Fruit fly (Drosophila melanogaster) whole organism, embryonic: Measurements from ENCODE around the gene in.

Experiments used
- Ada2b ChIP-seq: fragments of 200-800 bp; sonication (Bioruptor generic); IDR thresholded peaks from 2 replicates; pipeline ENCODE4 v1.3.6; 2022; ENCODE audit warnings: missing biosample characterization, missing genetic modification characterization
- B-H1 ChIP-seq: fragments of 200-800 bp; sonication (Bioruptor generic); IDR thresholded peaks from 3 replicates; pipeline ENCODE4 v1.3.6; 2022; ENCODE audit warnings: missing biosample characterization, missing genetic modification characterization
- Bgb ChIP-seq: fragments of 200-800 bp; sonication (Bioruptor generic); IDR thresholded peaks from 2 replicates; pipeline ENCODE4 v1.3.6; 2022; ENCODE audit warnings: missing biosample characterization, missing genetic modification characterization; ENCODE audit not compliant: partially characterized antibody
- BtbVII ChIP-seq: fragments of 200-800 bp; sonication (Bioruptor generic); optimal IDR thresholded peaks from 3 replicates; lab custom pipeline; 2017; ENCODE audit warnings: missing biosample characterization, mild to moderate bottlenecking, missing genetic modification characterization
- CG10543 ChIP-seq: fragments of 200-800 bp; sonication (Bioruptor generic); optimal IDR thresholded peaks from 3 replicates; lab custom pipeline; 2017; ENCODE audit warnings: missing biosample characterization, mild to moderate bottlenecking, missing genetic modification characterization, moderate library complexity
- CG10654 ChIP-seq: fragments of 200-800 bp; sonication (Bioruptor generic); optimal IDR thresholded peaks from 2 replicates; lab custom pipeline; 2016; ENCODE audit warnings: missing biosample characterization, missing genetic modification characterization
- CG12744 ChIP-seq: fragments of 200-800 bp; sonication (Bioruptor generic); optimal IDR thresholded peaks from 2 replicates; lab custom pipeline; 2016; ENCODE audit warnings: missing biosample characterization, missing genetic modification characterization
- CG13775 ChIP-seq: fragments of 200-800 bp; sonication (Bioruptor generic); optimal IDR thresholded peaks from 3 replicates; lab custom pipeline; 2017; ENCODE audit warnings: missing biosample characterization, mild to moderate bottlenecking, missing genetic modification characterization
- CG15011 ChIP-seq: fragments of 200-800 bp; sonication (Bioruptor generic); optimal IDR thresholded peaks from 3 replicates; lab custom pipeline; 2018; ENCODE audit warnings: missing biosample characterization, mild to moderate bottlenecking, missing genetic modification characterization
- CG1603 ChIP-seq: fragments of 200-800 bp; sonication (Bioruptor generic); optimal IDR thresholded peaks from 2 replicates; lab custom pipeline; 2019; ENCODE audit warnings: missing biosample characterization, mild to moderate bottlenecking, missing genetic modification characterization, moderate library complexity
- CG1647 ChIP-seq: fragments of 200-800 bp; sonication (Bioruptor generic); optimal IDR thresholded peaks from 3 replicates; lab custom pipeline; 2016; ENCODE audit warnings: missing biosample characterization, missing genetic modification characterization
- CG16863 ChIP-seq: fragments of 200-800 bp; sonication (Bioruptor generic); optimal IDR thresholded peaks from 3 replicates; lab custom pipeline; 2016; ENCODE audit warnings: missing biosample characterization, missing genetic modification characterization
- CG17568 ChIP-seq: fragments of 200-800 bp; sonication (Bioruptor generic); optimal IDR thresholded peaks from 2 replicates; lab custom pipeline; 2018; ENCODE audit warnings: missing biosample characterization, mild to moderate bottlenecking, missing genetic modification characterization, moderate library complexity
- CG1792 ChIP-seq: fragments of 200-800 bp; sonication (Bioruptor generic); optimal IDR thresholded peaks from 2 replicates; lab custom pipeline; 2016; ENCODE audit warnings: missing biosample characterization, missing genetic modification characterization
- CG2202 ChIP-seq: fragments of 200-800 bp; sonication (Bioruptor generic); optimal IDR thresholded peaks from 2 replicates; lab custom pipeline; 2018; ENCODE audit warnings: missing biosample characterization, mild to moderate bottlenecking, missing genetic modification characterization
- CG2875 ChIP-seq: fragments of 200-800 bp; sonication (Bioruptor generic); optimal IDR thresholded peaks from 2 replicates; lab custom pipeline; 2017; ENCODE audit warnings: missing biosample characterization, mild to moderate bottlenecking, missing genetic modification characterization, missing genetic modification reagents
- CG3065 ChIP-seq: fragments of 200-800 bp; sonication (Bioruptor generic); optimal IDR thresholded peaks from 2 replicates; lab custom pipeline; 2016; ENCODE audit warnings: missing biosample characterization, missing genetic modification characterization
- CG4282 ChIP-seq: fragments of 200-800 bp; sonication (Bioruptor generic); optimal IDR thresholded peaks from 2 replicates; lab custom pipeline; 2016; ENCODE audit warnings: missing biosample characterization, missing genetic modification characterization
- CG4820 ChIP-seq: fragments of 200-800 bp; sonication (Bioruptor generic); optimal IDR thresholded peaks from 3 replicates; lab custom pipeline; 2016; ENCODE audit warnings: missing biosample characterization, missing genetic modification characterization
- CG6654 ChIP-seq: fragments of 200-800 bp; sonication (Bioruptor generic); optimal IDR thresholded peaks from 2 replicates; lab custom pipeline; 2017; ENCODE audit warnings: missing biosample characterization, mild to moderate bottlenecking, missing genetic modification characterization
- CG6683 ChIP-seq: fragments of 200-800 bp; sonication (Bioruptor generic); optimal IDR thresholded peaks from 2 replicates; lab custom pipeline; 2017; ENCODE audit warnings: missing biosample characterization, mild to moderate bottlenecking, missing genetic modification characterization, missing genetic modification reagents
- CG6791 ChIP-seq: fragments of 200-800 bp; sonication (Bioruptor generic); IDR thresholded peaks from 3 replicates; pipeline ENCODE4 v1.3.6; 2022; ENCODE audit warnings: missing biosample characterization, missing genetic modification characterization; ENCODE audit not compliant: partially characterized antibody
- CG7357 ChIP-seq: fragments of 200-800 bp; sonication (Bioruptor generic); IDR thresholded peaks from 3 replicates; pipeline ENCODE4 v1.3.6; 2022; ENCODE audit warnings: missing biosample characterization, missing genetic modification characterization
- CG7963 ChIP-seq: fragments of 200-800 bp; sonication (Bioruptor generic); IDR thresholded peaks from 3 replicates; pipeline ENCODE4 v1.3.6; 2022; ENCODE audit warnings: missing biosample characterization, missing genetic modification characterization; ENCODE audit not compliant: partially characterized antibody
- CG9876 ChIP-seq: fragments of 200-800 bp; sonication (Bioruptor generic); optimal IDR thresholded peaks from 2 replicates; lab custom pipeline; 2016; ENCODE audit warnings: missing biosample characterization, missing genetic modification characterization
- D19B ChIP-seq: fragments of 200-800 bp; sonication (Bioruptor generic); optimal IDR thresholded peaks from 2 replicates; lab custom pipeline; 2017; ENCODE audit warnings: missing biosample characterization, mild to moderate bottlenecking, missing genetic modification characterization
- Dll ChIP-seq: fragments of 200-800 bp; sonication (Bioruptor generic); IDR thresholded peaks from 4 replicates; pipeline ENCODE4 v1.3.6; 2022; ENCODE audit warnings: missing biosample characterization, missing genetic modification characterization; ENCODE audit not compliant: partially characterized antibody
- Gug ChIP-seq: fragments of 200-800 bp; sonication (Bioruptor generic); IDR thresholded peaks from 4 replicates; pipeline ENCODE4 v1.3.6; 2022; ENCODE audit warnings: missing biosample characterization, missing genetic modification characterization
- HLHmδ ChIP-seq: fragments of 200-800 bp; sonication (Bioruptor generic); optimal IDR thresholded peaks from 2 replicates; lab custom pipeline; 2018; ENCODE audit warnings: missing biosample characterization, mild to moderate bottlenecking, missing genetic modification characterization, moderate library complexity
- Hr78 ChIP-seq, 2 experiments: fragments of 200-800 bp in 1 of 2; fragments of >200 bp in 1 of 2; sonication (Bioruptor generic) in 1 of 2; optimal IDR thresholded peaks; 2 replicates each; lab custom pipeline; 2017 to 2019; ENCODE audit warnings: missing biosample characterization in 2 of 2, missing genetic modification characterization in 2 of 2, mild to moderate bottlenecking in 1 of 2, moderate library complexity in 1 of 2
- al ChIP-seq: fragments of 200-800 bp; sonication (Bioruptor generic); IDR thresholded peaks from 2 replicates; pipeline ENCODE4 v1.3.6; 2022; ENCODE audit warnings: missing biosample characterization, missing genetic modification characterization
- amos ChIP-seq: fragments of 200-800 bp; sonication (Bioruptor generic); IDR thresholded peaks from 2 replicates; pipeline ENCODE4 v1.3.6; 2022; ENCODE audit warnings: missing biosample characterization, missing genetic modification characterization; ENCODE audit not compliant: partially characterized antibody
- ash1 ChIP-seq: fragments of 200-800 bp; sonication (Bioruptor generic); optimal IDR thresholded peaks from 2 replicates; lab custom pipeline; 2018; ENCODE audit warnings: missing biosample characterization, mild to moderate bottlenecking, missing genetic modification characterization
- bbx ChIP-seq: fragments of 200-800 bp; sonication (Bioruptor generic); IDR thresholded peaks from 2 replicates; pipeline ENCODE4 v1.3.6; 2022; ENCODE audit warnings: missing biosample characterization, missing genetic modification characterization; ENCODE audit not compliant: partially characterized antibody
- bcd ChIP-seq: fragments of 200-800 bp; sonication (Bioruptor generic); optimal IDR thresholded peaks from 2 replicates; lab custom pipeline; 2017; ENCODE audit warnings: missing biosample characterization, mild to moderate bottlenecking, missing genetic modification characterization
- caup ChIP-seq: fragments of 200-800 bp; sonication (Bioruptor generic); optimal IDR thresholded peaks from 3 replicates; lab custom pipeline; 2017; ENCODE audit warnings: missing biosample characterization, mild to moderate bottlenecking, missing genetic modification characterization, moderate library complexity; ENCODE audit not compliant: severe bottlenecking
- gem ChIP-seq: fragments of 200-800 bp; sonication (Bioruptor generic); optimal IDR thresholded peaks from 2 replicates; lab custom pipeline; 2019; ENCODE audit warnings: missing biosample characterization, mild to moderate bottlenecking, missing genetic modification characterization, moderate library complexity
- hth ChIP-seq: fragments of >200 bp; optimal IDR thresholded peaks from 2 replicates; lab custom pipeline; 2017; ENCODE audit warnings: inconsistent platforms
- jing ChIP-seq: fragments of 200-800 bp; sonication (Bioruptor generic); optimal IDR thresholded peaks from 2 replicates; lab custom pipeline; 2018; ENCODE audit warnings: missing biosample characterization, mild to moderate bottlenecking, missing genetic modification characterization
- kay ChIP-seq: fragments of 200-800 bp; sonication (Bioruptor generic); optimal IDR thresholded peaks from 2 replicates; lab custom pipeline; 2016; ENCODE audit warnings: missing biosample characterization, missing genetic modification characterization
- mld ChIP-seq: fragments of 200-800 bp; sonication (Bioruptor generic); IDR thresholded peaks from 3 replicates; pipeline ENCODE4 v1.3.6; 2022; ENCODE audit warnings: missing biosample characterization, missing genetic modification characterization; ENCODE audit not compliant: partially characterized antibody
- otp ChIP-seq: fragments of 200-800 bp; sonication (Bioruptor generic); IDR thresholded peaks from 3 replicates; pipeline ENCODE4, ENCODE4 v1.3.6; 2022; ENCODE audit warnings: missing biosample characterization, missing genetic modification characterization
- pros ChIP-seq: fragments of 200-800 bp; sonication (Bioruptor generic); optimal IDR thresholded peaks from 3 replicates; lab custom pipeline; 2019; ENCODE audit warnings: missing biosample characterization, mild to moderate bottlenecking, missing genetic modification characterization, moderate library complexity
- pum ChIP-seq: fragments of 200-800 bp; sonication (Bioruptor generic); optimal IDR thresholded peaks from 2 replicates; lab custom pipeline; 2016; ENCODE audit warnings: missing biosample characterization, missing genetic modification characterization
- repo ChIP-seq: fragments of 200-800 bp; sonication (Bioruptor generic); optimal IDR thresholded peaks from 2 replicates; lab custom pipeline; 2016; ENCODE audit warnings: missing biosample characterization, missing genetic modification characterization
- run ChIP-seq: fragments of 200-800 bp; sonication (Bioruptor generic); optimal IDR thresholded peaks from 3 replicates; lab custom pipeline; 2018; ENCODE audit warnings: missing biosample characterization, mild to moderate bottlenecking, missing genetic modification characterization
- seq ChIP-seq: fragments of 200-800 bp; sonication (Bioruptor generic); IDR thresholded peaks from 2 replicates; pipeline ENCODE4 v1.3.6; 2022; ENCODE audit warnings: missing biosample characterization, missing genetic modification characterization
- slbo ChIP-seq: fragments of 200-800 bp; sonication (Bioruptor generic); IDR thresholded peaks from 2 replicates; pipeline ENCODE4 v1.3.6; 2022; ENCODE audit warnings: missing biosample characterization, missing genetic modification characterization
- zen ChIP-seq: fragments of 200-800 bp; sonication (Bioruptor generic); optimal IDR thresholded peaks from 3 replicates; lab custom pipeline; 2018; ENCODE audit warnings: missing biosample characterization, mild to moderate bottlenecking, missing genetic modification characterization, moderate library complexity

The in gene

dm6 chr3L:20366674-20367372, at the start of gene in, which contains the start of gene Toll-9 (continued):
- TF ChIP-seq pum (GFP tag; lab: Kevin White, UChicago): no peak
- peak; percentile 15; the same call in 1 of the 2 replicates for TF ChIP-seq Bgb (GFP tag; lab: Robert Waterston, UW)
- TF ChIP-seq kay (GFP tag; lab: Kevin White, UChicago): no peak
- TF ChIP-seq HLHmδ (GFP tag; lab: Kevin White, UChicago): peak; percentile 51
- TF ChIP-seq CG2202 (tag; lab: Kevin White, UChicago): no peak
- no peak for TF ChIP-seq Ada2b (GFP tag; lab: Robert Waterston, UW)
- TF ChIP-seq CG9876: no peak
- no peak for TF ChIP-seq CG2875 (GFP tag; lab: Kevin White, UChicago)
- no peak for TF ChIP-seq CG1647 (GFP tag; lab: Kevin White, UChicago)
- no peak for TF ChIP-seq Hr78 (GFP tag; optimal IDR thresholded peaks at IDR 0.05; lab: Kevin White, UChicago)
- TF ChIP-seq Dll (GFP tag; lab: Robert Waterston, UW): 0 out of 4 replicates have a peak, but pooled peaks have one; percentile 12
- no peak for TF ChIP-seq ash1 (GFP tag; lab: Kevin White, UChicago)
- no peak for TF ChIP-seq al (GFP tag; lab: Robert Waterston, UW)
- TF ChIP-seq CG16863 (GFP tag; lab: Kevin White, UChicago): no peak
- TF ChIP-seq run (tag; lab: Kevin White, UChicago): no peak
- no peak for TF ChIP-seq CG7357 (GFP tag; lab: Robert Waterston, UW)
- no peak for TF ChIP-seq CG17568 (GFP tag; lab: Kevin White, UChicago)
- no peak for TF ChIP-seq CG10543 (GFP tag; lab: Kevin White, UChicago)
- TF ChIP-seq BtbVII (GFP tag; lab: Kevin White, UChicago): no peak
- no peak for TF ChIP-seq CG15011 (GFP tag; lab: Kevin White, UChicago)
- TF ChIP-seq CG1603 (tag; lab: Kevin White, UChicago): no peak
- TF ChIP-seq bbx (GFP tag; lab: Robert Waterston, UW): peak; percentile 41; the same call in 1 of the 2 replicates
- TF ChIP-seq CG6654 (GFP tag; lab: Kevin White, UChicago): no peak
- no peak for TF ChIP-seq hth
- TF ChIP-seq CG7963: no peak
- TF ChIP-seq gem: no peak
- no peak for TF ChIP-seq repo (GFP tag; lab: Kevin White, UChicago)
- no peak for TF ChIP-seq D19B
- no peak for TF ChIP-seq pros (GFP tag; lab: Kevin White, UChicago)
- no peak for TF ChIP-seq CG6683 (GFP tag; lab: Kevin White, UChicago)
- TF ChIP-seq jing (GFP tag; lab: Kevin White, UChicago): no peak
- no peak for TF ChIP-seq CG3065 (GFP tag; lab: Kevin White, UChicago)
- no peak for TF ChIP-seq bcd (GFP tag; lab: Kevin White, UChicago)
- TF ChIP-seq CG12744 (GFP tag; lab: Kevin White, UChicago): no peak
- no peak for TF ChIP-seq zen
- TF ChIP-seq CG10654 (GFP tag; lab: Kevin White, UChicago): no peak
- no peak for TF ChIP-seq Gug
- TF ChIP-seq caup (GFP tag; lab: Kevin White, UChicago): no peak
- no peak for TF ChIP-seq CG4820
- TF ChIP-seq CG13775 (GFP tag; lab: Kevin White, UChicago): no peak
- no peak for TF ChIP-seq CG1792 (GFP tag; lab: Kevin White, UChicago)
- TF ChIP-seq otp: no peak
- TF ChIP-seq CG6791 (GFP tag; lab: Robert Waterston, UW): peak; percentile 58; the same call in 2 of the 3 replicates
- no peak for TF ChIP-seq seq
- no peak for TF ChIP-seq B-H1 (GFP tag; lab: Robert Waterston, UW)
- TF ChIP-seq slbo (GFP tag; lab: Robert Waterston, UW): no peak
- peak; percentile 15; the same call in 1 of the 2 replicates for TF ChIP-seq amos (GFP tag; lab: Robert Waterston, UW)
- no peak for TF ChIP-seq mld (GFP tag; lab: Robert Waterston, UW)
- no peak for TF ChIP-seq CG4282 (GFP tag; lab: Kevin White, UChicago)
